Fruit fly (Drosophila melanogaster) whole organism: Measurements from ENCODE around the gene Rh3.

Experiments used
- pan ChIP-seq: fragments of >200 bp; optimal IDR thresholded peaks from 2 replicates; lab custom pipeline; 2017
- psq ChIP-seq: fragments of >200 bp; optimal IDR thresholded peaks from 2 replicates; lab custom pipeline; 2017
- usp ChIP-seq: fragments of >200 bp; optimal IDR thresholded peaks from 2 replicates; lab custom pipeline; 2017; ENCODE audit warnings: missing biosample characterization, missing genetic modification characterization, mixed read lengths

DNA sequence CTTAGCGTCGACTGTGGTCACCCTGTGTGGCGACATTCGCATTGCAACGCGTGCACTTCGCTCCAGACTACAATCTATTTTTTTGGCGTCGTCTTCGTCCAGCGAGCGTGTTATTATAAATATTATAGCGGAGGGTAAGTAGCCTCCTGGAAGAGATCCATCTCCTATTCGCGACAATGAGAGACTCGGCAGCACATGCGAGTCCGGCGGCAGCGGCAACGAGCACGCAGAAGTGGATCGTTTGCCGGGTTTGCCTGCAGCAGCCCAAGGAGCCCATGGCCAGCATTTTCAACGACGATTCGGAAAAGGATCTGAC, 50.5 kb downstream of the Rh3 start, which contains the start of gene idc:
- TF ChIP-seq pan (lab: Kevin White, UChicago) (no peak), usp (no peak), psq (lab: Kevin White, UChicago) (no peak)
